Worm (Caenorhabditis elegans) whole organism, L3 larva: ENCODE results near the gene F46C3.6.

ENCODE experiments used
- ceh-28 ChIP-seq: fragments of 150-350 bp; optimal IDR thresholded peaks from 2 replicates; lab custom pipeline; 2014; ENCODE audit warnings: missing biosample characterization, missing genetic modification reagents, missing genetic modification characterization
- fkh-2 ChIP-seq: fragments of 150-350 bp; optimal IDR thresholded peaks from 2 replicates; lab custom pipeline; 2014; ENCODE audit warnings: missing biosample characterization, missing genetic modification reagents, missing genetic modification characterization
- lin-39 ChIP-seq: fragments of 150-350 bp; optimal IDR thresholded peaks from 2 replicates; lab custom pipeline; 2018; ENCODE audit warnings: missing biosample characterization, missing genetic modification reagents, missing genetic modification characterization
- nhr-25 ChIP-seq: sonication (generic microtip); optimal IDR thresholded peaks from 2 replicates; lab custom pipeline; 2017; ENCODE audit warnings: missing biosample characterization, missing genetic modification characterization
- nhr-67 ChIP-seq: fragments of 150-350 bp; optimal IDR thresholded peaks from 2 replicates; lab custom pipeline; 2014; ENCODE audit warnings: missing biosample characterization, missing genetic modification characterization

DNA sequence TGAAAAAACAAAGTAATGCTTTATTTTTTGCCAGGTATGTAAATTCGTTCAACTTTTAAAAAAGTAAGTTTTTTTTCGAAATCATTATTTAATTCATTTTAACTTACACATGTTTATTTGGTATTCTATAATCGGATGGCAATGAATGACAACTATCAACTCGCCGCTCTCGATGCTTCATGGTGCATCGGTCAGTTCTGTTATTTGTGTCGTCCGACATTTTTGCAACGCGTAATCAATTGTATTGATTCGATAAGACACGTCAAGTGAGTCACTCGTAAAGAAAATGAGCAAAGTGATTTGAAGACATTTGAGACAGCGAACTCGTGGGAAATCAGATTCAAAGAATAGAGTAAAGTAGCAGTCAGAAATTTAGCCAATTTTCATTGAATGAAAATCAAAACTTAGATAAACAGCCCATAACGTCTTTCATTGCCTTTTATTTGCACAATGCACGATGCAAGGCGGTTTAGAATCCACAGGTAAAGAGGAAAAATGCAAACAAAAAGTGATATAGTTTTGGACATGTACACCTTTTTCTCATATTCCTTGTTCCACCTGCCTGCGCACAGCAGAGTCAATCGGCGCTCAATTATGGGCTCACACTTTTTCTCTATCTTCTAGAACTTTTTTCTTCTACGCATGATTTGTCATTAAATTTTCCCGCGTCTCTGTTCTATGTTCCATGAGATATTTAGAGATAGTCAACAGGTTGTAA lies 19.2 kb downstream of the F46C3.6 start:
- TF ChIP-seq nhr-67 (tag; lab: Kevin White, UChicago) (no peak), fkh-2 (tag; lab: Kevin White, UChicago) (no peak), lin-39 (tag; lab: Kevin White, UChicago) (no peak), ceh-28 (tag; lab: Kevin White, UChicago) (no peak), nhr-25 (tag; lab: Kevin White, UChicago) (no peak)
